Fruit fly (Drosophila melanogaster) whole organism, prepupa: ENCODE results near the gene rno.

Experiments used
- Blimp-1 ChIP-seq: fragments of 200-800 bp; sonication (Bioruptor generic); optimal IDR thresholded peaks from 3 replicates; lab custom pipeline; 2017; ENCODE audit warnings: missing biosample characterization, missing genetic modification characterization, mild to moderate bottlenecking, moderate library complexity, missing genetic modification reagents
- CG10631 ChIP-seq: fragments of 200-800 bp; sonication (Bioruptor generic); optimal IDR thresholded peaks from 2 replicates; lab custom pipeline; 2016; ENCODE audit warnings: missing biosample characterization, missing genetic modification characterization
- CG11902 ChIP-seq: fragments of 200-800 bp; sonication (Bioruptor generic); optimal IDR thresholded peaks from 3 replicates; lab custom pipeline; 2016; ENCODE audit warnings: missing biosample characterization, missing genetic modification characterization
- CG16779 ChIP-seq: fragments of 200-800 bp; sonication (Bioruptor generic); optimal IDR thresholded peaks from 3 replicates; lab custom pipeline; 2017; ENCODE audit warnings: missing biosample characterization, mild to moderate bottlenecking, missing genetic modification characterization
- CG3032 ChIP-seq: fragments of 200-800 bp; optimal IDR thresholded peaks from 2 replicates; lab custom pipeline; 2019; ENCODE audit warnings: missing biosample characterization, mild to moderate bottlenecking, missing genetic modification characterization, moderate library complexity
- CG31627 ChIP-seq: fragments of 200-800 bp; sonication (Bioruptor generic); optimal IDR thresholded peaks from 3 replicates; lab custom pipeline; 2016; ENCODE audit warnings: missing biosample characterization, missing genetic modification characterization
- CG3919 ChIP-seq: fragments of 200-800 bp; sonication (Bioruptor generic); optimal IDR thresholded peaks from 3 replicates; lab custom pipeline; 2016; ENCODE audit warnings: missing biosample characterization, missing genetic modification characterization
- CG4318 ChIP-seq: fragments of 200-800 bp; sonication (Bioruptor generic); optimal IDR thresholded peaks from 3 replicates; lab custom pipeline; 2017; ENCODE audit warnings: missing biosample characterization, mild to moderate bottlenecking, missing genetic modification characterization
- CG6163 ChIP-seq: fragments of 200-800 bp; sonication (Bioruptor generic); IDR thresholded peaks from 3 replicates; pipeline ENCODE4 v1.3.6; 2022; ENCODE audit warnings: missing biosample characterization, missing genetic modification characterization
- CG6276 ChIP-seq: fragments of 200-800 bp; sonication (Bioruptor generic); optimal IDR thresholded peaks from 2 replicates; lab custom pipeline; 2017; ENCODE audit warnings: missing biosample characterization, mild to moderate bottlenecking, missing genetic modification characterization
- CG6792 ChIP-seq: fragments of 200-800 bp; sonication (Bioruptor generic); optimal IDR thresholded peaks from 3 replicates; lab custom pipeline; 2016; ENCODE audit warnings: missing biosample characterization, missing genetic modification characterization
- CG6808 ChIP-seq: fragments of 200-800 bp; sonication (Bioruptor generic); optimal IDR thresholded peaks from 3 replicates; lab custom pipeline; 2017; ENCODE audit warnings: missing biosample characterization, missing genetic modification characterization, mild to moderate bottlenecking, moderate library complexity, missing genetic modification reagents
- CG6854 ChIP-seq: fragments of 200-800 bp; sonication (Bioruptor generic); optimal IDR thresholded peaks from 2 replicates; lab custom pipeline; 2017; ENCODE audit warnings: missing biosample characterization, mild to moderate bottlenecking, missing genetic modification characterization
- CG8119 ChIP-seq: fragments of 200-800 bp; sonication (Bioruptor generic); IDR thresholded peaks from 3 replicates; pipeline ENCODE4 v1.3.6; 2022; ENCODE audit warnings: missing biosample characterization, missing genetic modification characterization
- CG8319 ChIP-seq: fragments of 200-800 bp; sonication (Bioruptor generic); optimal IDR thresholded peaks from 3 replicates; lab custom pipeline; 2016; ENCODE audit warnings: missing biosample characterization, missing genetic modification characterization
- CG8632 ChIP-seq: fragments of 200-800 bp; sonication (Bioruptor generic); optimal IDR thresholded peaks from 3 replicates; lab custom pipeline; 2016; ENCODE audit warnings: missing biosample characterization, missing genetic modification characterization
- CG9139 ChIP-seq: fragments of 200-800 bp; sonication (Bioruptor generic); optimal IDR thresholded peaks from 3 replicates; lab custom pipeline; 2017; ENCODE audit warnings: missing biosample characterization, mild to moderate bottlenecking, missing genetic modification characterization
- Eip75B ChIP-seq: fragments of 200-800 bp; sonication (Bioruptor generic); optimal IDR thresholded peaks from 3 replicates; lab custom pipeline; 2016; ENCODE audit warnings: missing biosample characterization, missing genetic modification characterization
- Eip78C ChIP-seq: fragments of 200-800 bp; sonication (Bioruptor generic); peaks from one replicate; lab custom pipeline; 2016; ENCODE audit warnings: missing biosample characterization, missing genetic modification characterization
- Eip93F ChIP-seq: fragments of 200-800 bp; sonication (Bioruptor generic); optimal IDR thresholded peaks from 2 replicates; lab custom pipeline; 2016; ENCODE audit warnings: missing biosample characterization, mild to moderate bottlenecking, missing genetic modification characterization
- Ets21C ChIP-seq: fragments of 200-800 bp; sonication (Bioruptor generic); optimal IDR thresholded peaks from 3 replicates; lab custom pipeline; 2016; ENCODE audit warnings: missing biosample characterization, missing genetic modification characterization
- Ets96B ChIP-seq: fragments of 200-800 bp; optimal IDR thresholded peaks from 2 replicates; lab custom pipeline; 2019; ENCODE audit warnings: missing biosample characterization, mild to moderate bottlenecking, missing genetic modification characterization, moderate library complexity
- Gug ChIP-seq: fragments of 200-800 bp; sonication (Bioruptor generic); IDR thresholded peaks from 2 replicates; pipeline ENCODE4 v1.3.6; 2022; ENCODE audit warnings: missing biosample characterization, missing genetic modification characterization
- Lpt ChIP-seq: fragments of 200-800 bp; sonication (Bioruptor generic); optimal IDR thresholded peaks from 3 replicates; lab custom pipeline; 2016; ENCODE audit warnings: missing biosample characterization, missing genetic modification characterization
- Met ChIP-seq: fragments of 200-800 bp; sonication (Bioruptor generic); optimal IDR thresholded peaks from 3 replicates; lab custom pipeline; 2016; ENCODE audit warnings: missing biosample characterization, missing genetic modification characterization
- OdsH ChIP-seq: fragments of 200-800 bp; sonication (Bioruptor generic); optimal IDR thresholded peaks from 3 replicates; lab custom pipeline; 2016; ENCODE audit warnings: missing biosample characterization, missing genetic modification characterization
- Smox ChIP-seq: fragments of 200-800 bp; sonication (Bioruptor generic); optimal IDR thresholded peaks from 3 replicates; lab custom pipeline; 2016; ENCODE audit warnings: missing biosample characterization, missing genetic modification characterization
- Sox102F ChIP-seq: fragments of 200-800 bp; sonication (Bioruptor generic); optimal IDR thresholded peaks from 2 replicates; lab custom pipeline; 2016; ENCODE audit warnings: missing biosample characterization, mild to moderate bottlenecking, missing genetic modification characterization
- Sox14 ChIP-seq: fragments of 200-800 bp; sonication (Bioruptor generic); optimal IDR thresholded peaks from 3 replicates; lab custom pipeline; 2016; ENCODE audit warnings: missing biosample characterization, missing genetic modification characterization
- achi ChIP-seq: fragments of 200-800 bp; sonication (Bioruptor generic); optimal IDR thresholded peaks from 3 replicates; lab custom pipeline; 2016; ENCODE audit warnings: missing biosample characterization, missing genetic modification characterization
- acj6 ChIP-seq: fragments of 200-800 bp; sonication (Bioruptor generic); optimal IDR thresholded peaks from 3 replicates; lab custom pipeline; 2016; ENCODE audit warnings: missing biosample characterization, missing genetic modification characterization
- cyc ChIP-seq: fragments of 200-800 bp; sonication (Bioruptor generic); optimal IDR thresholded peaks from 3 replicates; lab custom pipeline; 2016; ENCODE audit warnings: missing biosample characterization, missing genetic modification characterization
- eg ChIP-seq: fragments of 200-800 bp; sonication (Bioruptor generic); IDR thresholded peaks from 3 replicates; pipeline ENCODE4 v1.3.6; 2022; ENCODE audit warnings: missing biosample characterization, missing genetic modification characterization
- esn ChIP-seq: fragments of 200-800 bp; sonication (Bioruptor generic); optimal IDR thresholded peaks from 2 replicates; lab custom pipeline; 2016; ENCODE audit warnings: missing biosample characterization, mild to moderate bottlenecking, missing genetic modification characterization, moderate library complexity
- fd59A ChIP-seq: fragments of 200-800 bp; sonication (Bioruptor generic); optimal IDR thresholded peaks from 2 replicates; lab custom pipeline; 2017; ENCODE audit warnings: missing biosample characterization, mild to moderate bottlenecking, missing genetic modification characterization, missing genetic modification reagents
- fd85E ChIP-seq: fragments of 200-800 bp; sonication (Bioruptor generic); optimal IDR thresholded peaks from 3 replicates; lab custom pipeline; 2016; ENCODE audit warnings: missing biosample characterization, missing genetic modification characterization
- fkh ChIP-seq: fragments of 200-800 bp; sonication (Bioruptor generic); optimal IDR thresholded peaks from 3 replicates; lab custom pipeline; 2017; ENCODE audit warnings: missing biosample characterization, mild to moderate bottlenecking, missing genetic modification characterization, moderate library complexity
- net ChIP-seq: fragments of 200-800 bp; sonication (Bioruptor generic); optimal IDR thresholded peaks from 3 replicates; lab custom pipeline; 2016; ENCODE audit warnings: missing biosample characterization, missing genetic modification characterization
- pdm3 ChIP-seq: fragments of 200-800 bp; sonication (Bioruptor generic); optimal IDR thresholded peaks from 3 replicates; lab custom pipeline; 2016; ENCODE audit warnings: missing biosample characterization, missing genetic modification characterization
- ss ChIP-seq, 2 experiments: fragments of 200-800 bp; sonication (Bioruptor generic); optimal IDR thresholded peaks; 2 replicates in 1 of 2; 3 replicates in 1 of 2; lab custom pipeline; 2017 to 2018; ENCODE audit warnings: mild to moderate bottlenecking in 2 of 2, missing biosample characterization in 2 of 2, missing genetic modification characterization in 2 of 2, moderate library complexity in 1 of 2
- svp ChIP-seq: fragments of 200-800 bp; sonication (Bioruptor generic); peaks from one replicate; lab custom pipeline; 2016; ENCODE audit warnings: missing biosample characterization, missing genetic modification characterization
- topi ChIP-seq: fragments of 200-800 bp; sonication (Bioruptor generic); optimal IDR thresholded peaks from 3 replicates; lab custom pipeline; 2016; ENCODE audit warnings: missing biosample characterization, missing genetic modification characterization
- vri ChIP-seq: fragments of 200-800 bp; sonication (Bioruptor generic); optimal IDR thresholded peaks from 3 replicates; lab custom pipeline; 2016; ENCODE audit warnings: missing biosample characterization, mild to moderate bottlenecking, missing genetic modification characterization

rno gene

DNA sequence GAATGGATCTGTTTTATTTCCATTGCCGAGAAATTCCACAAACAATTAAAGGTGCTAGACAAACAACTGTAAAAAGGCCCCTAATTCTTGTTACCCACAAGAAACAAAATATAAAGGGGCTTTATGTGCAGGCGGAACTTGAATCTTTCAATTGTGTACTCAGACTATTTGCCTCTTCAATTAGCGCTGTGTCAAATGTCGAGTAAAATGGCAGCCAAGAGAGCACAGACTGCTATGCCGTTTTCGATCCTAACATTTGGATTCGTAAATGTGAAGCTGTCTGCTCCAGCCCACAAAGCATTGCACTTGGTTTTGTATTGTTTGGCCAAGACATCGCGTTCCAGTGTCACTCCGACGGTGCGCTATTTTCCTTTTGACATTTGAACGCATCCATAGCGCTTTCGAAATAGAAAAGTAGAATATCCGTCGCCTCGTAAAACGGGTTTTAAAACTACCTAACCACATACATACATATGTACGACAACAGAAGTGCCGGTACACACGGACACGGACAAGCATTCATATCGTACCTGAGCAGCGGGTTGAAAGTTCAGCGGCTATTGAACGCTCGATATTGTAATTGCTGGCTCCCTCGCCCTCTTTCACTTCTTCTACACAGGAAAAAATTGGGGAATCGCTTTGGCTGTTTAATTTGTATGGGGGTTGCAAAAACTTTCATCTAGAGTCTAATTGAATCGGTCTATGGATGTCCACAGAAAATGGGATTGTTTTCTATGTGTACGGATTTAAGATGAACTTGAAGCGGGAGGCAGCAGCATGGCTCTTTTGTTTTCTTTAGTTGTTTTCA lies 33.4 kb downstream of the rno start (continued):
- peak; percentile 48 for TF ChIP-seq Sox14
- TF ChIP-seq fkh = peak; percentile 64
- no peak for TF ChIP-seq Eip93F (GFP tag; lab: Kevin White, UChicago)
- peak; percentile 63 for TF ChIP-seq Eip75B (GFP tag; lab: Kevin White, UChicago)
- TF ChIP-seq Ets96B (tag; lab: Kevin White, UChicago) = peak; percentile 45
- peak; percentile 45 for TF ChIP-seq net
- TF ChIP-seq OdsH (GFP tag; lab: Kevin White, UChicago) = peak; percentile 47
- 0 out of 2 replicates have a peak, but pooled peaks have one; percentile 8 for TF ChIP-seq Gug (GFP tag; lab: Robert Waterston, UW)
- peak; percentile 59 for TF ChIP-seq CG6792 (GFP tag; lab: Kevin White, UChicago)
- TF ChIP-seq pdm3 (GFP tag; lab: Kevin White, UChicago) = no peak
- TF ChIP-seq svp (GFP tag; lab: Kevin White, UChicago) = peak; percentile 81
- TF ChIP-seq achi (GFP tag; lab: Kevin White, UChicago) = peak; percentile 34
- TF ChIP-seq CG31627 (GFP tag; lab: Kevin White, UChicago) = peak; percentile 35
- TF ChIP-seq CG3032 (tag; lab: Kevin White, UChicago) = peak; percentile 29
- TF ChIP-seq esn = peak; percentile 65
- TF ChIP-seq ss (GFP tag; optimal IDR thresholded peaks at IDR 0.05; lab: Kevin White, UChicago) = peak; percentile 20 to 59
- TF ChIP-seq, all 60 proteins: peak for 47

DNA sequence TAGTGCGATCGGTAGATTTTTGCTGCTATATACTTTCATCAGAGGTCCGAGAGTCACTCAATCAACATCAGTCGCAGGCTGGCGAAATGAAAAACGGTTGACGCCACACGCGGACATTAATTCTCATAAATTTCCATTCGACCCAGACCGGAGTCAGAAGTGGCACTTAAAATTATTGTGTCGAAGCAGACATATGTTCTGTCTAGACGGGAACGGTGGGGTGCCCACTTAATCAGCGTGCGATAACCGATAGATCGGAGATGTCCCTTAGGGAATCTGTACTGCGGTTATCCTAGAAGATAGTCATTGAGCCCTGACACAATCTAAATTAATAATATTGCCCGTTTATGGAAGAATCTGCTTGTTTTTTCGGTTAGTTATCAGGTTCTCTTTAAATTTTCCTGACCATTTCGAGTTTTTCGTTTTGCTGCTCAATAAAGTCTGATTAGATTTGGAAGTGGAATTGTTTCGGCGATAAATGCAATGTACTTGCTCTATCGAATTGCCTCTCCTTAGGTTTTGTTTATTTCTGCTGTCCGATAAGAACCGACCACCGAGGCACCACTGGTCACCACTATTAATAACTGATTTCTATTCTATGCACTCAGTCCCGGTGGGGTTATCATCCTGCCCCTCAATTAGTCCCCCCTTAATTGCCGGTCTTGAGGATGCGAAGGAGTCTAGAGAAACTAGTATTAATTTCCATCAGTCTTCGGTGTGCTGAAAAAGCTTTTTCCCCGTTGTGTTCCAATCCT lies 37.6 kb downstream of the rno start:
- no peak for TF ChIP-seq ss (GFP tag; optimal IDR thresholded peaks at IDR 0.05; lab: Kevin White, UChicago)
- no peak for TF ChIP-seq Lpt (GFP tag; lab: Kevin White, UChicago)
- TF ChIP-seq Ets96B (tag; lab: Kevin White, UChicago) = no peak
- no peak for TF ChIP-seq CG6276
- TF ChIP-seq topi (GFP tag; lab: Kevin White, UChicago) = no peak
- TF ChIP-seq Sox102F (GFP tag; lab: Kevin White, UChicago) = no peak
- TF ChIP-seq CG6808 (GFP tag; lab: Kevin White, UChicago) = no peak
- no peak for TF ChIP-seq CG8319
- no peak for TF ChIP-seq Blimp-1
- TF ChIP-seq CG16779 (tag; lab: Kevin White, UChicago) = no peak
- TF ChIP-seq fkh = no peak
- no peak for TF ChIP-seq cyc (GFP tag; lab: Kevin White, UChicago)
- TF ChIP-seq CG3919 (GFP tag; lab: Kevin White, UChicago) = no peak
- TF ChIP-seq eg (GFP tag; lab: Robert Waterston, UW) = no peak
- no peak for TF ChIP-seq CG6854 (GFP tag; lab: Kevin White, UChicago)
- TF ChIP-seq Eip75B (GFP tag; lab: Kevin White, UChicago) = no peak
- no peak for TF ChIP-seq fd59A (GFP tag; lab: Kevin White, UChicago)
- TF ChIP-seq, all 60 proteins: peak for 0

DNA sequence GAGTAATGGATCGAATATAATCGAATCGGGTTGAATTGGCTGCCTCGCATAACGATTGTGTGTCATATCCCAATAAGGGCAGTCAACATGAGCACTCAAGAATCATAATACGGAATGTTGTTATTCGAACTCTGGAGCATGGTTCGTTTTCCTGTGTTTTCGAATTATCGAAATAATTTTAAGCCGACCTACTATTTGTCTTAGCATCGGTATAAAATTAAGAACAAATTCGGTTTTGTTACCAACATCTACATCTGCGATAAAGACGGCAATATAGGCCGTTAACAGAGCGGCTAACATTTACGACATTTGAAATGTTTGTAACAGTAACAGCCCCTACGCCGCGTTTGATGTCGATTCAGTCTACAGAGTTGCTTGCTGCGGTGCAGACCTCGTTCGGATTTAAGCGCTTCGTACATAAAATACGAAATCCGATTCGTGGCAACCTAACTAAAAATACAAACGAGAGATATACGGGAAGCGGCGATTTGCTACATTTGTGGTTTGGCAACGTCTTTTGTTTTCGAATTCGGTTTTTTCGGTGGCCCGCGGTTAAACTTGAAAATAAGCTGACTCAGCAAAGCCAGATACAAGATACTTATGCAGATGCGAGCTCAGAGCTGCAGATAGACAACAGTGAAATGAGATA lies 39.0 kb downstream of the rno start:
- TF ChIP-seq svp (GFP tag; lab: Kevin White, UChicago) (peak; percentile 75), ss (GFP tag; optimal IDR thresholded peaks at IDR 0.05; lab: Kevin White, UChicago) (peak in 1 of 2 experiments; percentile 14), Ets96B (tag; lab: Kevin White, UChicago) (no peak), eg (GFP tag; lab: Robert Waterston, UW) (no peak; the same call in 2 of the 3 replicates), Met (GFP tag; lab: Kevin White, UChicago) (no peak), fkh (peak; percentile 24), CG8632 (GFP tag; lab: Kevin White, UChicago) (no peak), fd85E (GFP tag; lab: Kevin White, UChicago) (no peak), Smox (GFP tag; lab: Kevin White, UChicago) (no peak), Ets21C (no peak), net (peak; percentile 1), CG11902 (GFP tag; lab: Kevin White, UChicago) (no peak), CG4318 (GFP tag; lab: Kevin White, UChicago) (no peak), Eip93F (GFP tag; lab: Kevin White, UChicago) (no peak), achi (GFP tag; lab: Kevin White, UChicago) (no peak), vri (GFP tag; lab: Kevin White, UChicago) (peak; percentile 47), esn (no peak), CG6163 (GFP tag; lab: Robert Waterston, UW) (no peak), CG8119 (GFP tag; lab: Robert Waterston, UW) (peak; percentile 42; the same call in 2 of the 3 replicates), acj6 (GFP tag; lab: Kevin White, UChicago) (no peak), Blimp-1 (peak; percentile 21), CG6792 (GFP tag; lab: Kevin White, UChicago) (no peak), Eip78C (GFP tag; lab: Kevin White, UChicago) (peak; percentile 51), CG10631 (no peak), CG9139 (no peak)
